Fruit fly (Drosophila melanogaster) whole organism, embryonic: ENCODE results near the gene snk.

ENCODE experiments used
- Atf-2 ChIP-seq: fragments of 200-800 bp; sonication (Bioruptor generic); optimal IDR thresholded peaks from 2 replicates; lab custom pipeline; 2016; ENCODE audit warnings: missing biosample characterization, missing genetic modification characterization
- CG1024 ChIP-seq: fragments of 200-800 bp; sonication (Bioruptor generic); IDR thresholded peaks from 2 replicates; pipeline ENCODE4 v1.3.6; 2022; ENCODE audit warnings: missing biosample characterization, missing genetic modification characterization
- CG10959 ChIP-seq: fragments of 200-800 bp; sonication (Bioruptor generic); IDR thresholded peaks from 2 replicates; pipeline ENCODE4 v1.3.6; 2022; ENCODE audit warnings: missing biosample characterization, missing genetic modification characterization
- CG10979 ChIP-seq: fragments of 200-800 bp; sonication (Bioruptor generic); optimal IDR thresholded peaks from 2 replicates; lab custom pipeline; 2018; ENCODE audit warnings: missing biosample characterization, mild to moderate bottlenecking, missing genetic modification characterization, moderate library complexity
- CG12299 ChIP-seq: fragments of 200-800 bp; sonication (Bioruptor generic); optimal IDR thresholded peaks from 2 replicates; lab custom pipeline; 2018; ENCODE audit warnings: missing biosample characterization, mild to moderate bottlenecking, missing genetic modification characterization
- CG12769 ChIP-seq: fragments of 200-800 bp; sonication (Bioruptor generic); optimal IDR thresholded peaks from 2 replicates; lab custom pipeline; 2019; ENCODE audit warnings: missing biosample characterization, mild to moderate bottlenecking, missing genetic modification characterization, moderate library complexity
- CG14667 ChIP-seq: fragments of 200-800 bp; sonication (Bioruptor generic); IDR thresholded peaks from 2 replicates; pipeline ENCODE4 v1.3.6; 2022; ENCODE audit warnings: missing biosample characterization, missing genetic modification characterization
- CG1529 ChIP-seq: fragments of 200-800 bp; sonication (Bioruptor generic); optimal IDR thresholded peaks from 3 replicates; lab custom pipeline; 2018; ENCODE audit warnings: missing biosample characterization, missing genetic modification characterization
- CG2116 ChIP-seq: fragments of 200-800 bp; sonication (Bioruptor generic); optimal IDR thresholded peaks from 3 replicates; lab custom pipeline; 2018; ENCODE audit warnings: missing biosample characterization, mild to moderate bottlenecking, missing genetic modification characterization
- CG2202 ChIP-seq: fragments of 200-800 bp; sonication (Bioruptor generic); optimal IDR thresholded peaks from 2 replicates; lab custom pipeline; 2018; ENCODE audit warnings: missing biosample characterization, mild to moderate bottlenecking, missing genetic modification characterization
- CG2889 ChIP-seq: fragments of 200-800 bp; sonication (Bioruptor generic); IDR thresholded peaks from 3 replicates; pipeline ENCODE4 v1.3.6; 2022; ENCODE audit warnings: missing biosample characterization, missing genetic modification characterization
- CG3407 ChIP-seq: fragments of 200-800 bp; sonication (Bioruptor generic); optimal IDR thresholded peaks from 2 replicates; lab custom pipeline; 2018; ENCODE audit warnings: missing biosample characterization, mild to moderate bottlenecking, missing genetic modification characterization
- CG3847 ChIP-seq: fragments of 200-800 bp; sonication (Bioruptor generic); IDR thresholded peaks from 2 replicates; pipeline ENCODE4 v1.3.6; 2022; ENCODE audit warnings: missing biosample characterization, missing genetic modification characterization
- CG4360 ChIP-seq: fragments of 200-800 bp; sonication (Bioruptor generic); IDR thresholded peaks from 2 replicates; pipeline ENCODE4 v1.3.6; 2022; ENCODE audit warnings: missing biosample characterization, missing genetic modification characterization
- CG4707 ChIP-seq: fragments of 200-800 bp; sonication (Bioruptor generic); optimal IDR thresholded peaks from 2 replicates; lab custom pipeline; 2018; ENCODE audit warnings: missing biosample characterization, mild to moderate bottlenecking, missing genetic modification characterization, moderate library complexity
- CG6254 ChIP-seq: fragments of 200-800 bp; sonication (Bioruptor generic); optimal IDR thresholded peaks from 3 replicates; lab custom pipeline; 2017; ENCODE audit warnings: mild to moderate bottlenecking, missing biosample characterization, missing genetic modification reagents, missing genetic modification characterization
- CG6654 ChIP-seq: fragments of 200-800 bp; sonication (Bioruptor generic); optimal IDR thresholded peaks from 2 replicates; lab custom pipeline; 2017; ENCODE audit warnings: missing biosample characterization, mild to moderate bottlenecking, missing genetic modification characterization
- CG6765 ChIP-seq: fragments of 200-800 bp; sonication (Bioruptor generic); optimal IDR thresholded peaks from 3 replicates; lab custom pipeline; 2017; ENCODE audit warnings: missing biosample characterization, mild to moderate bottlenecking, missing genetic modification characterization
- CG7372 ChIP-seq: fragments of 200-800 bp; sonication (Bioruptor generic); IDR thresholded peaks from 2 replicates; pipeline ENCODE4 v1.3.6; 2022; ENCODE audit warnings: missing biosample characterization, missing genetic modification characterization
- CG7928 ChIP-seq: fragments of 200-800 bp; sonication (Bioruptor generic); optimal IDR thresholded peaks from 2 replicates; lab custom pipeline; 2017; ENCODE audit warnings: missing biosample characterization, mild to moderate bottlenecking, missing genetic modification characterization
- CG8281 ChIP-seq: fragments of 200-800 bp; sonication (Bioruptor generic); optimal IDR thresholded peaks from 2 replicates; lab custom pipeline; 2018; ENCODE audit warnings: missing biosample characterization, mild to moderate bottlenecking, missing genetic modification characterization, moderate library complexity
- CoRest ChIP-seq: fragments of 200-800 bp; sonication (Bioruptor generic); optimal IDR thresholded peaks from 3 replicates; lab custom pipeline; 2018; ENCODE audit warnings: missing biosample characterization, mild to moderate bottlenecking, missing genetic modification characterization, moderate library complexity
- D19A ChIP-seq: fragments of 200-800 bp; optimal IDR thresholded peaks from 3 replicates; lab custom pipeline; 2019; ENCODE audit warnings: missing biosample characterization, mild to moderate bottlenecking, missing genetic modification characterization, moderate library complexity
- Dbx ChIP-seq: fragments of 200-800 bp; sonication (Bioruptor generic); IDR thresholded peaks from 3 replicates; pipeline ENCODE4 v1.3.6; 2022; ENCODE audit warnings: missing biosample characterization, missing genetic modification characterization
- Hsf ChIP-seq: fragments of 200-800 bp; sonication (Bioruptor generic); optimal IDR thresholded peaks from 3 replicates; lab custom pipeline; 2016; ENCODE audit warnings: missing biosample characterization, missing genetic modification characterization
- Jarid2 ChIP-seq: fragments of 200-800 bp; sonication (Bioruptor generic); optimal IDR thresholded peaks from 3 replicates; lab custom pipeline; 2017; ENCODE audit warnings: mild to moderate bottlenecking, missing biosample characterization, missing genetic modification reagents, missing genetic modification characterization
- Mrtf ChIP-seq: fragments of 200-800 bp; sonication (Bioruptor generic); IDR thresholded peaks from 3 replicates; pipeline ENCODE4 v1.3.6; 2022; ENCODE audit warnings: missing biosample characterization, missing genetic modification characterization
- Nf-YB ChIP-seq: fragments of 200-800 bp; sonication (Bioruptor generic); optimal IDR thresholded peaks from 3 replicates; lab custom pipeline; 2019; ENCODE audit warnings: missing biosample characterization, mild to moderate bottlenecking, missing genetic modification characterization, moderate library complexity
- Ravus ChIP-seq: fragments of 200-800 bp; sonication (Bioruptor generic); IDR thresholded peaks from 2 replicates; pipeline ENCODE4 v1.3.6; 2022; ENCODE audit warnings: missing biosample characterization, missing genetic modification characterization
- Rx ChIP-seq: fragments of 200-800 bp; sonication (Bioruptor generic); IDR thresholded peaks from 2 replicates; pipeline ENCODE4 v1.3.6; 2022; ENCODE audit warnings: missing biosample characterization, missing genetic modification characterization
- ac ChIP-seq: fragments of 200-800 bp; sonication (Bioruptor generic); optimal IDR thresholded peaks from 3 replicates; lab custom pipeline; 2017; ENCODE audit warnings: missing biosample characterization, mild to moderate bottlenecking, missing genetic modification characterization
- al ChIP-seq: fragments of 200-800 bp; sonication (Bioruptor generic); IDR thresholded peaks from 2 replicates; pipeline ENCODE4 v1.3.6; 2022; ENCODE audit warnings: missing biosample characterization, missing genetic modification characterization
- amos ChIP-seq: fragments of 200-800 bp; sonication (Bioruptor generic); IDR thresholded peaks from 2 replicates; pipeline ENCODE4 v1.3.6; 2022; ENCODE audit warnings: missing biosample characterization, missing genetic modification characterization; ENCODE audit not compliant: partially characterized antibody
- fd3F ChIP-seq: fragments of 200-800 bp; sonication (Bioruptor generic); optimal IDR thresholded peaks from 2 replicates; lab custom pipeline; 2018; ENCODE audit warnings: missing biosample characterization, mild to moderate bottlenecking, missing genetic modification characterization, moderate library complexity
- fu2 ChIP-seq: fragments of 200-800 bp; sonication (Bioruptor generic); optimal IDR thresholded peaks from 2 replicates; lab custom pipeline; 2016; ENCODE audit warnings: missing biosample characterization, missing genetic modification characterization
- grau ChIP-seq: fragments of 200-800 bp; optimal IDR thresholded peaks from 3 replicates; lab custom pipeline; 2019; ENCODE audit warnings: missing biosample characterization, mild to moderate bottlenecking, missing genetic modification characterization, moderate library complexity
- her ChIP-seq: fragments of 200-800 bp; sonication (Bioruptor generic); optimal IDR thresholded peaks from 2 replicates; lab custom pipeline; 2016; ENCODE audit warnings: missing biosample characterization, missing genetic modification characterization
- hkb ChIP-seq, 2 experiments: fragments of 200-800 bp in 1 of 2; fragments of >200 bp in 1 of 2; sonication (Bioruptor generic) in 1 of 2; IDR thresholded peaks in 1 of 2; optimal IDR thresholded peaks in 1 of 2; 2 replicates each; pipeline versions ENCODE4 v1.3.6 to Lab custom; 2017 to 2022; ENCODE audit warnings: missing biosample characterization in 1 of 2, missing genetic modification characterization in 1 of 2
- p53 ChIP-seq: fragments of 200-800 bp; sonication (Bioruptor generic); optimal IDR thresholded peaks from 2 replicates; lab custom pipeline; 2016; ENCODE audit warnings: missing biosample characterization, missing genetic modification characterization
- schlank ChIP-seq: fragments of 200-800 bp; sonication (Bioruptor generic); optimal IDR thresholded peaks from 2 replicates; lab custom pipeline; 2018; ENCODE audit warnings: missing biosample characterization, mild to moderate bottlenecking, missing genetic modification characterization
- sd ChIP-seq: fragments of 200-800 bp; sonication (Bioruptor generic); optimal IDR thresholded peaks from 3 replicates; lab custom pipeline; 2018; ENCODE audit warnings: missing biosample characterization, mild to moderate bottlenecking, missing genetic modification characterization, moderate library complexity
- sens-2 ChIP-seq: fragments of 200-800 bp; sonication (Bioruptor generic); IDR thresholded peaks from 2 replicates; pipeline ENCODE4 v1.3.6; 2022; ENCODE audit warnings: missing biosample characterization, missing genetic modification characterization
- seq ChIP-seq: fragments of 200-800 bp; sonication (Bioruptor generic); IDR thresholded peaks from 2 replicates; pipeline ENCODE4 v1.3.6; 2022; ENCODE audit warnings: missing biosample characterization, missing genetic modification characterization
- slp2 ChIP-seq: fragments of 200-800 bp; sonication (Bioruptor generic); optimal IDR thresholded peaks from 2 replicates; lab custom pipeline; 2016; ENCODE audit warnings: missing biosample characterization, missing genetic modification characterization
- sna ChIP-seq: fragments of 200-800 bp; sonication (Bioruptor generic); IDR thresholded peaks from 2 replicates; pipeline ENCODE4 v1.3.6; 2022; ENCODE audit warnings: missing biosample characterization, missing genetic modification characterization; ENCODE audit not compliant: partially characterized antibody
- tio ChIP-seq: fragments of 200-800 bp; sonication (Bioruptor generic); optimal IDR thresholded peaks from 2 replicates; lab custom pipeline; 2017; ENCODE audit warnings: missing biosample characterization, missing genetic modification characterization, inconsistent platforms
- tna ChIP-seq: fragments of 200-800 bp; sonication (Bioruptor generic); IDR thresholded peaks from 2 replicates; pipeline ENCODE4 v1.3.6; 2022; ENCODE audit warnings: missing biosample characterization, missing genetic modification characterization; ENCODE audit not compliant: partially characterized antibody
- zf30C ChIP-seq: fragments of 200-800 bp; sonication (Bioruptor generic); optimal IDR thresholded peaks from 3 replicates; lab custom pipeline; 2018; ENCODE audit warnings: missing biosample characterization, mild to moderate bottlenecking, missing genetic modification characterization
- zfh2 ChIP-seq: fragments of 200-800 bp; sonication (Bioruptor generic); optimal IDR thresholded peaks from 2 replicates; lab custom pipeline; 2016; ENCODE audit warnings: missing biosample characterization, missing genetic modification characterization

The snk gene

DNA sequence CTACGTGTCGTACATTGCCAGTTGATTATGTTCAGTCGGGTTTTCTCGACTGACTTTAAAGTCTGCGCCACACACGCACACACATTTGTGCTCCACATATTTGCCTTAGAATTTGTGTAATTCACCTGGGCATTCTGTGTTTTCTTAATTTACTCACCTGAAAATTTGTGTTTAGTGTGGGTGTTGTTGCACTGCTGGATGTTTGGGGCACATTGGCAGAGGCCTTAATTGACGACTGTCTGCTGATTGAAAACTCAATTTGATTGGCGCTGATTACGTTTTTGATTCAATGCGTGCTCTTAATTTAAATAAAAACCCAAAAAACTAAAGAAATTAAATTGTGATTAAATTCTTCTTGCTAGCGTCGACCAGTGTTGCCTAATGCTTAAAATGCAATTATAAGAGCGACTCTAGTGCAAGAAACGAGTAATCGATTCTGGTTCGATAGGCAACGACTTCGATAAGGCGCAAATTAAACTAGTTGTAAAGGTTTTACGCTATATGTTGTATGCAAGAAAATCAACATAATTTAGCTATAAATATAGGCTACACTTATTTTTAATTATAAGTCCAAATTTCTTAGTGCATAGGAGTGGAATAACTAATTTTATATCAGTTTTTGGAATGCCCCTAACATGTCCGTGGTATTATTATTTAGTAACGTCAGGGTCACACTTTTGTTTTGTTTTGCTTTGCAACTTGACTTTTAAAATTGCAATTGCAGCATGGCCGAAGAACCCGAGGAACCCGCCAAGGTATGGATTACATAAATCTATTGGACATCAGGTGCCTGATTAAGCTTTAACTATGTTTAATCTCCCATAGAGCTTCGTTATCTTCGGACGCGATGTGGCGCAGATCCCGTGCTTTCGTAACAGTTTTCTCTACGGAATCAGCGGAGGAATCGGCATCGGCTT, 12.1 kb downstream of the snk start, which contains the start of the genes CG46281 and CG46280 (continued):
- TF ChIP-seq CG6254 (GFP tag; lab: Kevin White, UChicago) (no peak), her (peak; percentile 9), CG7928 (GFP tag; lab: Kevin White, UChicago) (no peak), CG1529 (GFP tag; lab: Kevin White, UChicago) (no peak), schlank (tag; lab: Kevin White, UChicago) (no peak), Ravus (GFP tag; lab: Robert Waterston, UW) (no peak), sens-2 (GFP tag; lab: Robert Waterston, UW) (no peak), zfh2 (GFP tag; lab: Kevin White, UChicago) (peak; percentile 33), CG10979 (tag; lab: Kevin White, UChicago) (no peak), p53 (GFP tag; lab: Kevin White, UChicago) (no peak), sna (GFP tag; lab: Robert Waterston, UW) (0 out of 2 replicates have a peak, but pooled peaks have one; percentile 53), ac (GFP tag; lab: Kevin White, UChicago) (no peak), slp2 (GFP tag; lab: Kevin White, UChicago) (no peak), hkb (optimal IDR thresholded peaks at IDR 0.05; lab: Kevin White, UChicago) (peak; percentile 83), hkb (GFP tag; IDR thresholded peaks at IDR 0.05; lab: Robert Waterston, UW) (peak; percentile 40; the same call in 1 of the 2 replicates), al (no peak), CG7372 (GFP tag; lab: Robert Waterston, UW) (no peak), CG3847 (GFP tag; lab: Robert Waterston, UW) (0 out of 2 replicates have a peak, but pooled peaks have one; percentile 36), fd3F (GFP tag; lab: Kevin White, UChicago) (no peak), CG2889 (GFP tag; lab: Robert Waterston, UW) (no peak), Nf-YB (GFP tag; lab: Kevin White, UChicago) (no peak), tna (GFP tag; lab: Robert Waterston, UW) (no peak), CG4707 (GFP tag; lab: Kevin White, UChicago) (no peak), CG2202 (tag; lab: Kevin White, UChicago) (no peak), CG4360 (GFP tag; lab: Robert Waterston, UW) (no peak), seq (GFP tag; lab: Robert Waterston, UW) (no peak), CG1024 (GFP tag; lab: Robert Waterston, UW) (no peak), CG12299 (tag; lab: Kevin White, UChicago) (peak; percentile 18), Jarid2 (GFP tag; lab: Kevin White, UChicago) (no peak), CG12769 (no peak), D19A (tag; lab: Kevin White, UChicago) (no peak), CG14667 (GFP tag; lab: Robert Waterston, UW) (no peak), grau (tag; lab: Kevin White, UChicago) (no peak), CG10959 (GFP tag; lab: Robert Waterston, UW) (no peak), Atf-2 (GFP tag; lab: Kevin White, UChicago) (no peak), Mrtf (GFP tag; lab: Robert Waterston, UW) (no peak), CG3407 (GFP tag; lab: Kevin White, UChicago) (no peak), CG8281 (tag; lab: Kevin White, UChicago) (no peak), Rx (GFP tag; lab: Robert Waterston, UW) (no peak), CG6765 (no peak), zf30C (GFP tag; lab: Kevin White, UChicago) (no peak), tio (GFP tag; lab: Kevin White, UChicago) (no peak), amos (GFP tag; lab: Robert Waterston, UW) (peak; percentile 39; the same call in 1 of the 2 replicates), Dbx (GFP tag; lab: Robert Waterston, UW) (no peak), Hsf (peak; percentile 45), CoRest (tag; lab: Kevin White, UChicago) (no peak), CG2116 (GFP tag; lab: Kevin White, UChicago) (peak; percentile 95), fu2 (no peak), CG6654 (GFP tag; lab: Kevin White, UChicago) (no peak), sd (no peak)
